Fruit fly (Drosophila melanogaster) whole organism, embryonic: ENCODE measurements around the gene CG10254.
A peak's percentile ranks its signal among the peaks of the same experiment; 100 is the strongest.

Experiments used
- Blimp-1 ChIP-seq: fragments of 200-800 bp; sonication (Bioruptor generic); optimal IDR thresholded peaks from 3 replicates; lab custom pipeline; 2018; ENCODE audit warnings: missing biosample characterization, missing genetic modification characterization, mild to moderate bottlenecking, moderate library complexity, missing genetic modification reagents
- CG10979 ChIP-seq: fragments of 200-800 bp; sonication (Bioruptor generic); optimal IDR thresholded peaks from 2 replicates; lab custom pipeline; 2018; ENCODE audit warnings: missing biosample characterization, mild to moderate bottlenecking, missing genetic modification characterization, moderate library complexity
- CG11504 ChIP-seq: fragments of 200-800 bp; sonication (Bioruptor generic); optimal IDR thresholded peaks from 3 replicates; lab custom pipeline; 2019; ENCODE audit warnings: missing biosample characterization, mild to moderate bottlenecking, missing genetic modification characterization, moderate library complexity
- CG12769 ChIP-seq: fragments of 200-800 bp; sonication (Bioruptor generic); optimal IDR thresholded peaks from 2 replicates; lab custom pipeline; 2019; ENCODE audit warnings: missing biosample characterization, mild to moderate bottlenecking, missing genetic modification characterization, moderate library complexity
- CG13624 ChIP-seq: fragments of 200-800 bp; sonication (Bioruptor generic); optimal IDR thresholded peaks from 2 replicates; lab custom pipeline; 2016; ENCODE audit warnings: missing biosample characterization, missing genetic modification characterization
- CG13894 ChIP-seq: fragments of 200-800 bp; sonication (Bioruptor generic); optimal IDR thresholded peaks from 3 replicates; lab custom pipeline; 2018; ENCODE audit warnings: missing biosample characterization, mild to moderate bottlenecking, missing genetic modification characterization, moderate library complexity
- CG16779 ChIP-seq: fragments of 200-800 bp; sonication (Bioruptor generic); IDR thresholded peaks from 2 replicates; pipeline ENCODE4 v1.3.6; 2022; ENCODE audit warnings: missing biosample characterization, missing genetic modification characterization
- CG2199 ChIP-seq: fragments of 200-800 bp; sonication (Bioruptor generic); IDR thresholded peaks from 3 replicates; pipeline ENCODE4 v1.3.6; 2022; ENCODE audit warnings: missing biosample characterization, missing genetic modification characterization
- CG2712 ChIP-seq: fragments of 200-800 bp; optimal IDR thresholded peaks from 3 replicates; lab custom pipeline; 2019; ENCODE audit warnings: missing biosample characterization, mild to moderate bottlenecking, missing genetic modification characterization, moderate library complexity
- CG3995 ChIP-seq: fragments of 200-800 bp; sonication (Bioruptor generic); optimal IDR thresholded peaks from 3 replicates; lab custom pipeline; 2016; ENCODE audit warnings: missing biosample characterization, missing genetic modification characterization
- CG4404 ChIP-seq: fragments of 200-800 bp; sonication (Bioruptor generic); IDR thresholded peaks from 2 replicates; pipeline ENCODE4 v1.3.6; 2022; ENCODE audit warnings: missing biosample characterization, missing genetic modification characterization
- CG4424 ChIP-seq: fragments of 200-800 bp; sonication (Bioruptor generic); optimal IDR thresholded peaks from 3 replicates; lab custom pipeline; 2016; ENCODE audit warnings: missing biosample characterization, missing genetic modification characterization
- CG7839 ChIP-seq: fragments of 200-800 bp; sonication (Bioruptor generic); optimal IDR thresholded peaks from 3 replicates; lab custom pipeline; 2018; ENCODE audit warnings: missing biosample characterization, mild to moderate bottlenecking, missing genetic modification characterization, moderate library complexity
- CG8089 ChIP-seq: fragments of 200-800 bp; sonication (Bioruptor generic); optimal IDR thresholded peaks from 3 replicates; lab custom pipeline; 2016; ENCODE audit warnings: missing biosample characterization, missing genetic modification characterization
- CG8388 ChIP-seq: fragments of 200-800 bp; sonication (Bioruptor generic); optimal IDR thresholded peaks from 2 replicates; lab custom pipeline; 2019; ENCODE audit warnings: missing biosample characterization, mild to moderate bottlenecking, missing genetic modification characterization, moderate library complexity
- CTCF ChIP-seq: fragments of 200-800 bp; sonication (Bioruptor generic); optimal IDR thresholded peaks from 2 replicates; lab custom pipeline; 2017; ENCODE audit warnings: missing biosample characterization, mild to moderate bottlenecking, missing genetic modification characterization, moderate library complexity
- Dad ChIP-seq: fragments of 200-800 bp; sonication (Bioruptor generic); optimal IDR thresholded peaks from 3 replicates; lab custom pipeline; 2016; ENCODE audit warnings: missing biosample characterization, missing genetic modification characterization
- Deaf1 ChIP-seq: fragments of 200-800 bp; optimal IDR thresholded peaks from 3 replicates; lab custom pipeline; 2019; ENCODE audit warnings: missing biosample characterization, mild to moderate bottlenecking, missing genetic modification characterization, moderate library complexity
- Dfd ChIP-seq, 2 experiments: fragments of >200 bp; optimal IDR thresholded peaks; 2 replicates each; lab custom pipeline; 2017; ENCODE audit warnings: missing biosample characterization in 2 of 2, missing genetic modification characterization in 2 of 2
- Eip74EF ChIP-seq, 2 experiments: fragments of 200-800 bp in 1 of 2; fragments of >200 bp in 1 of 2; sonication (Bioruptor generic) in 1 of 2; optimal IDR thresholded peaks; 2 replicates each; lab custom pipeline; 2017 to 2019; ENCODE audit warnings: missing biosample characterization in 2 of 2, missing genetic modification characterization in 2 of 2, mild to moderate bottlenecking in 1 of 2, moderate library complexity in 1 of 2
- Ets97D ChIP-seq: fragments of 200-800 bp; sonication (Bioruptor generic); optimal IDR thresholded peaks from 3 replicates; lab custom pipeline; 2016; ENCODE audit warnings: missing biosample characterization, missing genetic modification characterization
- Fer3 ChIP-seq: fragments of 200-800 bp; sonication (Bioruptor generic); optimal IDR thresholded peaks from 2 replicates; lab custom pipeline; 2018; ENCODE audit warnings: missing biosample characterization, mild to moderate bottlenecking, missing genetic modification characterization, moderate library complexity
- Hr39 ChIP-seq: fragments of >200 bp; optimal IDR thresholded peaks from 2 replicates; lab custom pipeline; 2017
- Med ChIP-seq: fragments of 200-800 bp; sonication (Bioruptor generic); peaks from one replicate; lab custom pipeline; 2016; ENCODE audit warnings: missing biosample characterization, missing genetic modification characterization, mild to moderate bottlenecking, inconsistent platforms, moderate library complexity
- PHDP ChIP-seq: fragments of 200-800 bp; sonication (Bioruptor generic); optimal IDR thresholded peaks from 3 replicates; lab custom pipeline; 2018; ENCODE audit warnings: missing biosample characterization, mild to moderate bottlenecking, missing genetic modification characterization, moderate library complexity
- Sin3A ChIP-seq: fragments of >200 bp; optimal IDR thresholded peaks from 2 replicates; lab custom pipeline; 2018
- Ssrp ChIP-seq: fragments of 200-800 bp; sonication (Bioruptor generic); optimal IDR thresholded peaks from 2 replicates; lab custom pipeline; 2018; ENCODE audit warnings: missing biosample characterization, mild to moderate bottlenecking, missing genetic modification characterization, moderate library complexity
- Stat92E ChIP-seq, 3 experiments: fragments of >200 bp in 2 of 3; fragments of 200-800 bp in 1 of 3; sonication (Bioruptor generic) in 1 of 3; optimal IDR thresholded peaks; 2 replicates each; lab custom pipeline; 2017 to 2019; ENCODE audit warnings: missing biosample characterization in 3 of 3, missing genetic modification characterization in 3 of 3, mild to moderate bottlenecking in 1 of 3, moderate library complexity in 1 of 3
- Xrp1 ChIP-seq: fragments of 200-800 bp; sonication (Bioruptor generic); IDR thresholded peaks from 2 replicates; pipeline ENCODE4 v1.3.6; 2022; ENCODE audit warnings: missing biosample characterization, missing genetic modification characterization
- abd-A ChIP-seq: fragments of 200-800 bp; sonication (Bioruptor generic); optimal IDR thresholded peaks from 3 replicates; lab custom pipeline; 2019; ENCODE audit warnings: missing biosample characterization, mild to moderate bottlenecking, missing genetic modification characterization, moderate library complexity
- ap ChIP-seq: fragments of 200-800 bp; sonication (Bioruptor generic); IDR thresholded peaks from 2 replicates; pipeline ENCODE4 v1.3.6; 2022; ENCODE audit warnings: missing biosample characterization, missing genetic modification characterization
- br ChIP-seq: fragments of >200 bp; optimal IDR thresholded peaks from 2 replicates; lab custom pipeline; 2017
- chinmo ChIP-seq: fragments of 200-800 bp; sonication (Bioruptor generic); IDR thresholded peaks from 4 replicates; pipeline ENCODE4 v1.3.6; 2022; ENCODE audit warnings: missing biosample characterization, missing genetic modification characterization; ENCODE audit not compliant: partially characterized antibody
- chm ChIP-seq: fragments of 200-800 bp; sonication (Bioruptor generic); IDR thresholded peaks from 2 replicates; pipeline ENCODE4 v1.3.6; 2022; ENCODE audit warnings: missing biosample characterization, missing genetic modification characterization
- cwo ChIP-seq: fragments of 200-800 bp; sonication (Bioruptor generic); optimal IDR thresholded peaks from 3 replicates; lab custom pipeline; 2017; ENCODE audit warnings: missing biosample characterization, missing genetic modification characterization, mild to moderate bottlenecking, moderate library complexity, missing genetic modification reagents
- eyg ChIP-seq: fragments of 200-800 bp; sonication (Bioruptor generic); optimal IDR thresholded peaks from 3 replicates; lab custom pipeline; 2016; ENCODE audit warnings: missing biosample characterization, missing genetic modification characterization
- gsb-n ChIP-seq: fragments of 200-800 bp; sonication (Bioruptor generic); optimal IDR thresholded peaks from 3 replicates; lab custom pipeline; 2018; ENCODE audit warnings: missing biosample characterization, mild to moderate bottlenecking, missing genetic modification characterization
- kni ChIP-seq: fragments of 200-800 bp; sonication (Bioruptor generic); optimal IDR thresholded peaks from 3 replicates; lab custom pipeline; 2017; ENCODE audit warnings: mild to moderate bottlenecking, missing biosample characterization, missing genetic modification reagents, missing genetic modification characterization
- luna ChIP-seq: fragments of 200-800 bp; sonication (Bioruptor generic); optimal IDR thresholded peaks from 2 replicates; lab custom pipeline; 2016; ENCODE audit warnings: missing biosample characterization, missing genetic modification characterization
- nmo ChIP-seq: fragments of 200-800 bp; sonication (Bioruptor generic); optimal IDR thresholded peaks from 2 replicates; lab custom pipeline; 2018; ENCODE audit warnings: missing biosample characterization, mild to moderate bottlenecking, missing genetic modification characterization, moderate library complexity
- odd ChIP-seq: fragments of 200-800 bp; sonication (Bioruptor generic); optimal IDR thresholded peaks from 2 replicates; lab custom pipeline; 2017; ENCODE audit warnings: missing biosample characterization, mild to moderate bottlenecking, missing genetic modification characterization
- pb ChIP-seq: fragments of 200-800 bp; sonication (Bioruptor generic); optimal IDR thresholded peaks from 3 replicates; lab custom pipeline; 2016; ENCODE audit warnings: missing biosample characterization, missing genetic modification characterization
- scrt ChIP-seq: fragments of 200-800 bp; sonication (Bioruptor generic); optimal IDR thresholded peaks from 2 replicates; lab custom pipeline; 2018; ENCODE audit warnings: missing biosample characterization, mild to moderate bottlenecking, missing genetic modification characterization, moderate library complexity
- sd ChIP-seq: fragments of 200-800 bp; sonication (Bioruptor generic); optimal IDR thresholded peaks from 3 replicates; lab custom pipeline; 2018; ENCODE audit warnings: missing biosample characterization, mild to moderate bottlenecking, missing genetic modification characterization, moderate library complexity
- sens ChIP-seq: fragments of 200-800 bp; sonication (Bioruptor generic); peaks from one replicate; lab custom pipeline; 2016; ENCODE audit warnings: missing biosample characterization, missing genetic modification characterization
- unc-4 ChIP-seq: fragments of 200-800 bp; sonication (Bioruptor generic); IDR thresholded peaks from 2 replicates; pipeline ENCODE4 v1.3.6; 2022; ENCODE audit warnings: missing biosample characterization, missing genetic modification characterization; ENCODE audit not compliant: partially characterized antibody
- vvl ChIP-seq: fragments of 200-800 bp; sonication (Bioruptor generic); IDR thresholded peaks from 2 replicates; pipeline ENCODE4 v1.3.6; 2022; ENCODE audit warnings: missing biosample characterization, missing genetic modification characterization
- wek ChIP-seq: fragments of 200-800 bp; sonication (Bioruptor generic); optimal IDR thresholded peaks from 3 replicates; lab custom pipeline; 2018; ENCODE audit warnings: missing biosample characterization, mild to moderate bottlenecking, missing genetic modification characterization, moderate library complexity

Gene CG10254

dm6 chr3R:23666672-23667211 lies 28.0 kb downstream of the CG10254 start (continued):
- no peak for TF ChIP-seq chm

dm6 chr3R:23664437-23664836 lies 30.3 kb downstream of the CG10254 start:
- TF ChIP-seq scrt (GFP tag; lab: Kevin White, UChicago) (peak; percentile 99), CG13624 (GFP tag; lab: Kevin White, UChicago) (no peak), CTCF (GFP tag; lab: Kevin White, UChicago) (peak; percentile 87)

- TF ChIP-seq CG13894, result peak; percentile 1
- TF ChIP-seq CG4404, result no peak
- peak; percentile 35 for TF ChIP-seq abd-A (tag; lab: Kevin White, UChicago)
- TF ChIP-seq CG3995, result no peak
- peak; percentile 85 for TF ChIP-seq kni (GFP tag; lab: Kevin White, UChicago)
- TF ChIP-seq CG4424 (GFP tag; lab: Kevin White, UChicago), result no peak
- TF ChIP-seq Sin3A (lab: Kevin White, UChicago), result no peak
- TF ChIP-seq cwo (GFP tag; lab: Kevin White, UChicago), result peak; percentile 7
- TF ChIP-seq CG12769 (tag; lab: Kevin White, UChicago), result peak; percentile 82
- TF ChIP-seq odd, result no peak
- no peak for TF ChIP-seq Xrp1
- TF ChIP-seq Hr39 (lab: Kevin White, UChicago), result no peak
- peak; percentile 8 for TF ChIP-seq Blimp-1 (GFP tag; lab: Kevin White, UChicago)
- peak; percentile 82; the same call in 2 of the 4 replicates for TF ChIP-seq chinmo (GFP tag; lab: Robert Waterston, UW)
- TF ChIP-seq ap, result no peak
- 0 out of 3 replicates have a peak, but pooled peaks have one; percentile 37 for TF ChIP-seq CG2199
- no peak for TF ChIP-seq Dfd (GFP tag; optimal IDR thresholded peaks at IDR 0.05; lab: Kevin White, UChicago)
- no peak for TF ChIP-seq pb (GFP tag; lab: Kevin White, UChicago)
- TF ChIP-seq unc-4 (GFP tag; lab: Robert Waterston, UW), result 0 out of 2 replicates have a peak, but pooled peaks have one; percentile 13
- TF ChIP-seq CG16779 (GFP tag; lab: Robert Waterston, UW), result no peak
- no peak for TF ChIP-seq CG8089 (GFP tag; lab: Kevin White, UChicago)
- peak in 1 of 3 experiments; percentile 15 for TF ChIP-seq Stat92E (GFP tag; optimal IDR thresholded peaks at IDR 0.05; lab: Kevin White, UChicago)
- TF ChIP-seq wek, result no peak
- TF ChIP-seq luna (GFP tag; lab: Kevin White, UChicago), result no peak
- TF ChIP-seq Dad (GFP tag; lab: Kevin White, UChicago), result no peak
- peak in 1 of 2 experiments; percentile 36 for TF ChIP-seq Eip74EF (GFP tag; optimal IDR thresholded peaks at IDR 0.05; lab: Kevin White, UChicago)
- TF ChIP-seq vvl (GFP tag; lab: Robert Waterston, UW), result peak; percentile 57; the same call in 1 of the 2 replicates
- peak; percentile 94 for TF ChIP-seq sd
- no peak for TF ChIP-seq nmo (GFP tag; lab: Kevin White, UChicago)
- peak; percentile 41 for TF ChIP-seq Med (GFP tag; lab: Kevin White, UChicago)
Measured at dm6 chr3R:23662782-23663181, 32.0 kb downstream of the CG10254 start.

dm6 chr3R:23659598-23659997 lies 35.2 kb downstream of the CG10254 start:
- peak; percentile 18 for TF ChIP-seq Ssrp
- TF ChIP-seq CG11504 (tag; lab: Kevin White, UChicago), result peak; percentile 33
- no peak for TF ChIP-seq Ets97D (GFP tag; lab: Kevin White, UChicago)
- no peak for TF ChIP-seq eyg
- TF ChIP-seq Blimp-1 (GFP tag; lab: Kevin White, UChicago), result peak; percentile 56
- no peak for TF ChIP-seq Deaf1 (tag; lab: Kevin White, UChicago)
- peak; percentile 8 for TF ChIP-seq CG7839 (tag; lab: Kevin White, UChicago)
- peak; percentile 30 for TF ChIP-seq CG8388 (GFP tag; lab: Kevin White, UChicago)
- no peak for TF ChIP-seq Fer3 (tag; lab: Kevin White, UChicago)
- peak; percentile 63 for TF ChIP-seq sens (GFP tag; lab: Kevin White, UChicago)
- peak; percentile 29 for TF ChIP-seq gsb-n (tag; lab: Kevin White, UChicago)
- peak; percentile 17 for TF ChIP-seq PHDP (tag; lab: Kevin White, UChicago)
- peak; percentile 41 for TF ChIP-seq CG10979 (tag; lab: Kevin White, UChicago)
- no peak for TF ChIP-seq br (lab: Kevin White, UChicago)
- peak; percentile 39 for TF ChIP-seq CG2712 (tag; lab: Kevin White, UChicago)
